Fruit fly (Drosophila melanogaster) whole organism, pupa: ENCODE measurements around the gene hale.

ENCODE experiments used
- CG17806 ChIP-seq: fragments of 200-800 bp; sonication (Bioruptor generic); optimal IDR thresholded peaks from 2 replicates; lab custom pipeline; 2018; ENCODE audit warnings: missing biosample characterization, mild to moderate bottlenecking, missing genetic modification characterization, moderate library complexity
- CG34367 ChIP-seq: fragments of 200-800 bp; sonication (Bioruptor generic); optimal IDR thresholded peaks from 2 replicates; lab custom pipeline; 2018; ENCODE audit warnings: missing biosample characterization, mild to moderate bottlenecking, missing genetic modification characterization
- CG9948 ChIP-seq: fragments of 200-800 bp; sonication (Bioruptor generic); optimal IDR thresholded peaks from 2 replicates; lab custom pipeline; 2018; ENCODE audit warnings: missing biosample characterization, mild to moderate bottlenecking, missing genetic modification characterization, moderate library complexity
- D1 ChIP-seq: fragments of 200-800 bp; sonication (Bioruptor generic); optimal IDR thresholded peaks from 2 replicates; lab custom pipeline; 2018; ENCODE audit warnings: missing biosample characterization, mild to moderate bottlenecking, missing genetic modification characterization, moderate library complexity
- Ets98B ChIP-seq: fragments of 200-800 bp; sonication (Bioruptor generic); IDR thresholded peaks from 2 replicates; pipeline ENCODE4 v1.3.6; 2022; ENCODE audit warnings: missing biosample characterization, missing genetic modification characterization
- Pif1A ChIP-seq: fragments of 200-800 bp; sonication (Bioruptor generic); optimal IDR thresholded peaks from 3 replicates; lab custom pipeline; 2016; ENCODE audit warnings: missing biosample characterization, missing genetic modification characterization

dm6 chr3L:20002482-20003234 is 17.0 kb upstream of the hale start, which contains the start of gene CG7668:
- TF ChIP-seq Pif1A, result peak; percentile 89
- TF ChIP-seq CG17806 (tag; lab: Kevin White, UChicago), result peak; percentile 92
- TF ChIP-seq CG9948 (tag; lab: Kevin White, UChicago), result peak; percentile 86
- peak; percentile 93 for TF ChIP-seq Ets98B
- peak; percentile 81 for TF ChIP-seq D1 (tag; lab: Kevin White, UChicago)
- TF ChIP-seq CG34367 (tag; lab: Kevin White, UChicago), result peak; percentile 83
